Worm (Caenorhabditis elegans) whole organism, late embryonic: ENCODE data around the gene Y39A1A.20.

Experiments used
- K09A11.1 ChIP-seq: sonication (generic microtip); optimal IDR thresholded peaks from 2 replicates; lab custom pipeline; 2017; ENCODE audit warnings: antibody characterized with exemption, mild to moderate bottlenecking, missing genetic modification characterization, missing compliant biosample characterization; ENCODE audit not compliant: insufficient read depth
- ceh-19 ChIP-seq: fragments of 200-800 bp; sonication (Bioruptor generic); optimal IDR thresholded peaks from 2 replicates; lab custom pipeline; 2018; ENCODE audit warnings: mild to moderate bottlenecking, missing genetic modification characterization, missing compliant biosample characterization
- ceh-6 ChIP-seq: fragments of 200-800 bp; sonication (Bioruptor generic); optimal IDR thresholded peaks from 2 replicates; lab custom pipeline; 2018; ENCODE audit warnings: mild to moderate bottlenecking, missing genetic modification characterization, missing compliant biosample characterization
- ceh-9 ChIP-seq: sonication (generic microtip); optimal IDR thresholded peaks from 2 replicates; lab custom pipeline; 2016; ENCODE audit warnings: mild to moderate bottlenecking, missing genetic modification characterization, inconsistent platforms, missing compliant biosample characterization
- fkh-10 ChIP-seq: fragments of 150-350 bp; optimal IDR thresholded peaks from 2 replicates; lab custom pipeline; 2014; ENCODE audit warnings: missing biosample characterization, missing genetic modification reagents, missing genetic modification characterization
- fkh-6 ChIP-seq: sonication (generic microtip); optimal IDR thresholded peaks from 2 replicates; lab custom pipeline; 2016; ENCODE audit warnings: missing genetic modification characterization, missing compliant biosample characterization
- nhr-11 ChIP-seq: fragments of 150-350 bp; optimal IDR thresholded peaks from 2 replicates; lab custom pipeline; 2014; ENCODE audit warnings: missing biosample characterization, missing genetic modification characterization
- pha-4 ChIP-seq: fragments of 150-350 bp; optimal IDR thresholded peaks from 2 replicates; lab custom pipeline; 2018; ENCODE audit warnings: missing biosample characterization, missing genetic modification reagents, missing genetic modification characterization
- sox-4 ChIP-seq: sonication (generic microtip); optimal IDR thresholded peaks from 2 replicates; lab custom pipeline; 2017; ENCODE audit warnings: mild to moderate bottlenecking, missing genetic modification characterization, inconsistent platforms, missing compliant biosample characterization
- syd-9 ChIP-seq: sonication (generic microtip); optimal IDR thresholded peaks from 2 replicates; lab custom pipeline; 2016; ENCODE audit warnings: mild to moderate bottlenecking, missing genetic modification characterization, moderate library complexity, missing compliant biosample characterization
- tbx-2 ChIP-seq: sonication (generic microtip); optimal IDR thresholded peaks from 2 replicates; lab custom pipeline; 2016; ENCODE audit warnings: missing genetic modification characterization, missing compliant biosample characterization
- ttx-3 ChIP-seq: sonication (generic microtip); optimal IDR thresholded peaks from 2 replicates; lab custom pipeline; 2016; ENCODE audit warnings: missing genetic modification reagents, missing genetic modification characterization, missing compliant biosample characterization

ce11 chrIII:10649219-10649618 is 51.1 kb downstream of the Y39A1A.20 start, which contains the start of gene emg-1:
- TF ChIP-seq ceh-6 (GFP tag; lab: Kevin White, UChicago) (no peak), ttx-3 (no peak), tbx-2 (no peak), ceh-9 (tag; lab: Kevin White, UChicago) (no peak), sox-4 (tag; lab: Kevin White, UChicago) (no peak), pha-4 (tag; lab: Kevin White, UChicago) (no peak), nhr-11 (no peak), fkh-10 (no peak), syd-9 (no peak), ceh-19 (GFP tag; lab: Kevin White, UChicago) (no peak), K09A11.1 (tag; lab: Kevin White, UChicago) (no peak), fkh-6 (tag; lab: Kevin White, UChicago) (no peak)
